Fruit fly (Drosophila melanogaster) whole organism, embryonic: Measurements from ENCODE around the gene CG46309.

ENCODE experiments used
- Aef1 ChIP-seq: fragments of 200-800 bp; sonication (Bioruptor generic); IDR thresholded peaks from 3 replicates; pipeline ENCODE4 v1.3.6; 2022; ENCODE audit warnings: missing biosample characterization, missing genetic modification characterization
- B-H1 ChIP-seq: fragments of 200-800 bp; sonication (Bioruptor generic); IDR thresholded peaks from 3 replicates; pipeline ENCODE4 v1.3.6; 2022; ENCODE audit warnings: missing biosample characterization, missing genetic modification characterization
- CG10147 ChIP-seq: fragments of 200-800 bp; sonication (Bioruptor generic); optimal IDR thresholded peaks from 2 replicates; lab custom pipeline; 2019; ENCODE audit warnings: missing biosample characterization, mild to moderate bottlenecking, missing genetic modification characterization, moderate library complexity
- CG10543 ChIP-seq: fragments of 200-800 bp; sonication (Bioruptor generic); optimal IDR thresholded peaks from 3 replicates; lab custom pipeline; 2017; ENCODE audit warnings: missing biosample characterization, mild to moderate bottlenecking, missing genetic modification characterization, moderate library complexity
- CG11695 ChIP-seq: fragments of 200-800 bp; sonication (Bioruptor generic); IDR thresholded peaks from 3 replicates; pipeline ENCODE4 v1.3.6; 2022; ENCODE audit warnings: missing biosample characterization, missing genetic modification characterization
- CG12219 ChIP-seq: fragments of 200-800 bp; sonication (Bioruptor generic); optimal IDR thresholded peaks from 3 replicates; lab custom pipeline; 2018; ENCODE audit warnings: missing biosample characterization, mild to moderate bottlenecking, missing genetic modification characterization
- CG12744 ChIP-seq: fragments of 200-800 bp; sonication (Bioruptor generic); optimal IDR thresholded peaks from 2 replicates; lab custom pipeline; 2016; ENCODE audit warnings: missing biosample characterization, missing genetic modification characterization
- CG14441 ChIP-seq: fragments of 200-800 bp; sonication (Bioruptor generic); IDR thresholded peaks from 2 replicates; pipeline ENCODE4 v1.3.6; 2022; ENCODE audit warnings: missing biosample characterization, missing genetic modification characterization
- CG15073 ChIP-seq: fragments of 200-800 bp; sonication (Bioruptor generic); optimal IDR thresholded peaks from 2 replicates; lab custom pipeline; 2016; ENCODE audit warnings: missing biosample characterization, missing genetic modification characterization
- CG17568 ChIP-seq: fragments of 200-800 bp; sonication (Bioruptor generic); optimal IDR thresholded peaks from 2 replicates; lab custom pipeline; 2018; ENCODE audit warnings: missing biosample characterization, mild to moderate bottlenecking, missing genetic modification characterization, moderate library complexity
- CG17829 ChIP-seq: fragments of 200-800 bp; optimal IDR thresholded peaks from 2 replicates; lab custom pipeline; 2019; ENCODE audit warnings: missing biosample characterization, mild to moderate bottlenecking, missing genetic modification characterization, moderate library complexity
- CG18262 ChIP-seq: fragments of 200-800 bp; optimal IDR thresholded peaks from 3 replicates; lab custom pipeline; 2019; ENCODE audit warnings: missing biosample characterization, mild to moderate bottlenecking, missing genetic modification characterization, moderate library complexity
- CG2712 ChIP-seq: fragments of 200-800 bp; optimal IDR thresholded peaks from 3 replicates; lab custom pipeline; 2019; ENCODE audit warnings: missing biosample characterization, mild to moderate bottlenecking, missing genetic modification characterization, moderate library complexity
- CG30020 ChIP-seq: fragments of 200-800 bp; optimal IDR thresholded peaks from 2 replicates; lab custom pipeline; 2019; ENCODE audit warnings: missing biosample characterization, mild to moderate bottlenecking, missing genetic modification characterization, moderate library complexity
- CG3065 ChIP-seq: fragments of 200-800 bp; sonication (Bioruptor generic); optimal IDR thresholded peaks from 2 replicates; lab custom pipeline; 2016; ENCODE audit warnings: missing biosample characterization, missing genetic modification characterization
- CG43689 ChIP-seq: fragments of 200-800 bp; sonication (Bioruptor generic); IDR thresholded peaks from 2 replicates; pipeline ENCODE4 v1.3.6; 2022; ENCODE audit warnings: missing biosample characterization, missing genetic modification characterization
- CG6272 ChIP-seq: fragments of 200-800 bp; sonication (Bioruptor generic); IDR thresholded peaks from 2 replicates; pipeline ENCODE4 v1.3.6; 2022; ENCODE audit warnings: missing biosample characterization, missing genetic modification characterization
- CG6689 ChIP-seq: fragments of 200-800 bp; sonication (Bioruptor generic); IDR thresholded peaks from 2 replicates; pipeline ENCODE4 v1.3.6; 2022; ENCODE audit warnings: missing biosample characterization, missing genetic modification characterization
- CG8281 ChIP-seq: fragments of 200-800 bp; sonication (Bioruptor generic); optimal IDR thresholded peaks from 2 replicates; lab custom pipeline; 2018; ENCODE audit warnings: missing biosample characterization, mild to moderate bottlenecking, missing genetic modification characterization, moderate library complexity
- D19B ChIP-seq: fragments of 200-800 bp; sonication (Bioruptor generic); optimal IDR thresholded peaks from 2 replicates; lab custom pipeline; 2017; ENCODE audit warnings: missing biosample characterization, mild to moderate bottlenecking, missing genetic modification characterization
- Dek ChIP-seq: fragments of 200-800 bp; sonication (Bioruptor generic); optimal IDR thresholded peaks from 3 replicates; lab custom pipeline; 2019; ENCODE audit warnings: missing biosample characterization, mild to moderate bottlenecking, missing genetic modification characterization, moderate library complexity
- Gug ChIP-seq: fragments of 200-800 bp; sonication (Bioruptor generic); IDR thresholded peaks from 4 replicates; pipeline ENCODE4 v1.3.6; 2022; ENCODE audit warnings: missing biosample characterization, missing genetic modification characterization
- Kr ChIP-seq: fragments of 200-800 bp; sonication (Bioruptor generic); optimal IDR thresholded peaks from 2 replicates; lab custom pipeline; 2017; ENCODE audit warnings: missing biosample characterization, mild to moderate bottlenecking, missing genetic modification characterization
- Lpt ChIP-seq: fragments of >200 bp; optimal IDR thresholded peaks from 2 replicates; lab custom pipeline; 2018; ENCODE audit warnings: missing biosample characterization, missing genetic modification characterization
- MTF-1 ChIP-seq: fragments of 200-800 bp; sonication (Bioruptor generic); optimal IDR thresholded peaks from 2 replicates; lab custom pipeline; 2018; ENCODE audit warnings: missing biosample characterization, mild to moderate bottlenecking, missing genetic modification characterization, borderline replicate concordance
- NC2α ChIP-seq: fragments of 200-800 bp; sonication (Bioruptor generic); optimal IDR thresholded peaks from 2 replicates; lab custom pipeline; 2016; ENCODE audit warnings: missing biosample characterization, missing genetic modification characterization
- NK7.1 ChIP-seq: fragments of 200-800 bp; sonication (Bioruptor generic); optimal IDR thresholded peaks from 3 replicates; lab custom pipeline; 2016; ENCODE audit warnings: missing biosample characterization, missing genetic modification characterization
- PHDP ChIP-seq: fragments of 200-800 bp; sonication (Bioruptor generic); optimal IDR thresholded peaks from 3 replicates; lab custom pipeline; 2018; ENCODE audit warnings: missing biosample characterization, mild to moderate bottlenecking, missing genetic modification characterization, moderate library complexity
- Pdp1 ChIP-seq, 2 experiments: fragments of 200-800 bp; sonication (Bioruptor generic); optimal IDR thresholded peaks; 3 replicates each; lab custom pipeline; 2016; ENCODE audit warnings: missing biosample characterization in 2 of 2, missing genetic modification characterization in 2 of 2, mild to moderate bottlenecking in 1 of 2, moderate library complexity in 1 of 2
- Stat92E ChIP-seq, 3 experiments: fragments of >200 bp in 2 of 3; fragments of 200-800 bp in 1 of 3; sonication (Bioruptor generic) in 1 of 3; optimal IDR thresholded peaks; 2 replicates each; lab custom pipeline; 2017 to 2019; ENCODE audit warnings: missing biosample characterization in 3 of 3, missing genetic modification characterization in 3 of 3, mild to moderate bottlenecking in 1 of 3, moderate library complexity in 1 of 3
- aop ChIP-seq: fragments of 200-800 bp; sonication (Bioruptor generic); IDR thresholded peaks from 2 replicates; pipeline ENCODE4 v1.3.6; 2022; ENCODE audit warnings: missing biosample characterization, missing genetic modification characterization
- cato ChIP-seq: fragments of 200-800 bp; sonication (Bioruptor generic); optimal IDR thresholded peaks from 2 replicates; lab custom pipeline; 2016; ENCODE audit warnings: missing biosample characterization, missing genetic modification characterization, borderline replicate concordance
- ci ChIP-seq: fragments of 200-800 bp; sonication (Bioruptor generic); IDR thresholded peaks from 3 replicates; pipeline ENCODE4 v1.3.6; 2022; ENCODE audit warnings: missing biosample characterization, missing genetic modification characterization
- dmrt11E ChIP-seq: fragments of 200-800 bp; sonication (Bioruptor generic); optimal IDR thresholded peaks from 3 replicates; lab custom pipeline; 2018; ENCODE audit warnings: missing biosample characterization, mild to moderate bottlenecking, missing genetic modification characterization, moderate library complexity
- en ChIP-seq: fragments of 200-800 bp; sonication (Bioruptor generic); optimal IDR thresholded peaks from 2 replicates; lab custom pipeline; 2016; ENCODE audit warnings: missing biosample characterization, missing genetic modification characterization
- gro ChIP-seq: fragments of 200-800 bp; sonication (Bioruptor generic); optimal IDR thresholded peaks from 2 replicates; lab custom pipeline; 2016; ENCODE audit warnings: missing biosample characterization, missing genetic modification characterization
- hkb ChIP-seq, 2 experiments: fragments of 200-800 bp in 1 of 2; fragments of >200 bp in 1 of 2; sonication (Bioruptor generic) in 1 of 2; IDR thresholded peaks in 1 of 2; optimal IDR thresholded peaks in 1 of 2; 2 replicates each; pipeline versions ENCODE4 v1.3.6 to Lab custom; 2017 to 2022; ENCODE audit warnings: missing biosample characterization in 1 of 2, missing genetic modification characterization in 1 of 2
- inv ChIP-seq: fragments of 200-800 bp; sonication (Bioruptor generic); IDR thresholded peaks from 2 replicates; pipeline ENCODE4 v1.3.6; 2022; ENCODE audit warnings: missing biosample characterization, missing genetic modification characterization; ENCODE audit not compliant: partially characterized antibody
- org-1 ChIP-seq: fragments of 200-800 bp; sonication (Bioruptor generic); optimal IDR thresholded peaks from 2 replicates; lab custom pipeline; 2017; ENCODE audit warnings: missing biosample characterization, missing genetic modification characterization
- row ChIP-seq: fragments of 200-800 bp; sonication (Bioruptor generic); IDR thresholded peaks from 3 replicates; pipeline ENCODE4 v1.3.6; 2022; ENCODE audit warnings: missing biosample characterization, missing genetic modification characterization
- schlank ChIP-seq: fragments of 200-800 bp; sonication (Bioruptor generic); optimal IDR thresholded peaks from 2 replicates; lab custom pipeline; 2018; ENCODE audit warnings: missing biosample characterization, mild to moderate bottlenecking, missing genetic modification characterization
- sd ChIP-seq: fragments of 200-800 bp; sonication (Bioruptor generic); optimal IDR thresholded peaks from 3 replicates; lab custom pipeline; 2018; ENCODE audit warnings: missing biosample characterization, mild to moderate bottlenecking, missing genetic modification characterization, moderate library complexity
- slou ChIP-seq: fragments of 200-800 bp; sonication (Bioruptor generic); optimal IDR thresholded peaks from 3 replicates; lab custom pipeline; 2016; ENCODE audit warnings: missing biosample characterization, missing genetic modification characterization
- stwl ChIP-seq: fragments of 200-800 bp; sonication (Bioruptor generic); optimal IDR thresholded peaks from 3 replicates; lab custom pipeline; 2018; ENCODE audit warnings: missing biosample characterization, mild to moderate bottlenecking, missing genetic modification characterization, moderate library complexity
- sug ChIP-seq: fragments of 200-800 bp; optimal IDR thresholded peaks from 2 replicates; lab custom pipeline; 2019; ENCODE audit warnings: missing biosample characterization, mild to moderate bottlenecking, missing genetic modification characterization, moderate library complexity
- tap ChIP-seq: fragments of 200-800 bp; optimal IDR thresholded peaks from 3 replicates; lab custom pipeline; 2019; ENCODE audit warnings: missing biosample characterization, mild to moderate bottlenecking, missing genetic modification characterization, moderate library complexity
- trem ChIP-seq: fragments of 200-800 bp; optimal IDR thresholded peaks from 3 replicates; lab custom pipeline; 2019; ENCODE audit warnings: missing biosample characterization, mild to moderate bottlenecking, missing genetic modification characterization, moderate library complexity
- wor ChIP-seq: fragments of 200-800 bp; sonication (Bioruptor generic); IDR thresholded peaks from 2 replicates; pipeline ENCODE4 v1.3.6; 2022; ENCODE audit warnings: missing biosample characterization, missing genetic modification characterization

CG46309 gene

dm6 chr2L:16284306-16285299 is 33.0 kb upstream of the CG46309 start (continued):
- TF ChIP-seq CG12744 (GFP tag; lab: Kevin White, UChicago) = peak; percentile 13
- no peak for TF ChIP-seq Stat92E (GFP tag; optimal IDR thresholded peaks at IDR 0.05; lab: Kevin White, UChicago)
- no peak for TF ChIP-seq ci
- no peak for TF ChIP-seq stwl
- no peak for TF ChIP-seq row (GFP tag; lab: Robert Waterston, UW)
- TF ChIP-seq tap (tag; lab: Kevin White, UChicago) = no peak
- peak; percentile 46 for TF ChIP-seq D19B (GFP tag; lab: Kevin White, UChicago)
- no peak for TF ChIP-seq dmrt11E (tag; lab: Kevin White, UChicago)
- TF ChIP-seq cato = no peak
- TF ChIP-seq CG14441 (GFP tag; lab: Robert Waterston, UW) = no peak
- TF ChIP-seq schlank = peak; percentile 47
- no peak for TF ChIP-seq wor (GFP tag; lab: Robert Waterston, UW)
- peak; percentile 47 for TF ChIP-seq CG12219 (GFP tag; lab: Kevin White, UChicago)
- no peak for TF ChIP-seq B-H1 (GFP tag; lab: Robert Waterston, UW)
- TF ChIP-seq NC2α (GFP tag; lab: Kevin White, UChicago) = no peak
- TF ChIP-seq aop (GFP tag; lab: Robert Waterston, UW) = no peak
- TF ChIP-seq CG17568 (GFP tag; lab: Kevin White, UChicago) = no peak
- peak; percentile 19 for TF ChIP-seq sug (tag; lab: Kevin White, UChicago)
- peak; percentile 36 for TF ChIP-seq CG10543
- peak; percentile 40 for TF ChIP-seq CG8281 (tag; lab: Kevin White, UChicago)
- TF ChIP-seq Kr (GFP tag; lab: Kevin White, UChicago) = peak; percentile 96
- no peak for TF ChIP-seq CG11695 (GFP tag; lab: Robert Waterston, UW)
- TF ChIP-seq CG2712 (tag; lab: Kevin White, UChicago) = peak; percentile 33
- TF ChIP-seq sd (tag; lab: Kevin White, UChicago) = peak; percentile 41
- TF ChIP-seq Gug (GFP tag; lab: Robert Waterston, UW) = 0 out of 4 replicates have a peak, but pooled peaks have one; percentile 5
- TF ChIP-seq Lpt (GFP tag; lab: Kevin White, UChicago) = no peak
- no peak for TF ChIP-seq slou (GFP tag; lab: Kevin White, UChicago)
- peak; percentile 48 for TF ChIP-seq CG10147 (GFP tag; lab: Kevin White, UChicago)
- no peak for TF ChIP-seq NK7.1 (GFP tag; lab: Kevin White, UChicago)
- TF ChIP-seq MTF-1 (GFP tag; lab: Kevin White, UChicago) = no peak
- no peak for TF ChIP-seq trem (tag; lab: Kevin White, UChicago)
- TF ChIP-seq CG6689 (GFP tag; lab: Robert Waterston, UW) = no peak
- TF ChIP-seq gro (GFP tag; lab: Kevin White, UChicago) = peak; percentile 3
- no peak for TF ChIP-seq en (GFP tag; lab: Kevin White, UChicago)
- no peak for TF ChIP-seq CG6272
- TF ChIP-seq CG43689 = no peak
- peak; percentile 60 for TF ChIP-seq PHDP (tag; lab: Kevin White, UChicago)
- TF ChIP-seq CG15073 (GFP tag; lab: Kevin White, UChicago) = peak; percentile 97
- peak; percentile 27 for TF ChIP-seq CG18262 (tag; lab: Kevin White, UChicago)
- TF ChIP-seq Dek (tag; lab: Kevin White, UChicago) = peak; percentile 59
- TF ChIP-seq hkb (optimal IDR thresholded peaks at IDR 0.05; lab: Kevin White, UChicago) = no peak
- no peak for TF ChIP-seq hkb (GFP tag; IDR thresholded peaks at IDR 0.05; lab: Robert Waterston, UW)
- peak in 1 of 2 experiments; percentile 54 for TF ChIP-seq Pdp1 (GFP tag; optimal IDR thresholded peaks at IDR 0.05; lab: Kevin White, UChicago)
- TF ChIP-seq Aef1 (GFP tag; lab: Robert Waterston, UW) = no peak
- TF ChIP-seq org-1 (GFP tag; lab: Kevin White, UChicago) = peak; percentile 52
- no peak for TF ChIP-seq CG17829 (tag; lab: Kevin White, UChicago)
- no peak for TF ChIP-seq CG30020 (tag; lab: Kevin White, UChicago)
- TF ChIP-seq inv (GFP tag; lab: Robert Waterston, UW) = no peak
- no peak for TF ChIP-seq CG3065
